Fruit fly (Drosophila melanogaster): Measurements from ENCODE around the gene CG11555.

The CG11555 gene

DNA sequence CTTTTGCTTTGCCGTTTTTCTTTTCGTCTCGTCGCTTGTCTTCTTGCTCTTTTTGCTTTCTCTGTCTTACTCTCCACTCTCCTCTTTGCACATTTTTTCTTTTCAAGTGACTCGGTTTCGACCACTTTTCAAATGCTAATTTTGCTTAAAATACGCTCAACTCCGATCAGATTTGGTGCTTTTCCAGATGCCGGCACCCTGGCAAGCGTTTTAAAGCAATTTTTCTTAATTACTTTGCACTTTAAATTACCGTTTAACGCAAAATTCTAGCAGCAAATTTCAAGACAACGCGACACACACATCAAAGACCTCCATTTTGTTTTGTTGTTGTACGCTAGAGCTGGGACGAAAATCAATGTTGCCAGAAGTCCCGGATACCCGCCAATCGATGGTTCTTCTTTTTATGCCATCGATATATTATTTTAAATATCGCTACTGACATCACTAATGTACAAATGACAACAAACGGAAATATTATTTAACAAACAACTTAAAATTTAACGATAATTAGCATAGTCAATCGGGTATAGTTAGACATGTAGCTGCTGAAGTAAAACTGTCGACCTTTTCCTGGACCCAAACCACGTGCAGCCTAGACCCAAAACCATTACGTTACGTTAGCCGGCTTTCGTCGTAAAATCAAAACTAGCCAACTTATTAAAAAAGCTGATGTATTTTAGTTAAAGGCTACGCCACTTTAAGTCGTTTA lies 23.0 kb upstream of the CG11555 start, which contains the start of gene kis (continued):
- TF ChIP-seq Eip74EF (GFP tag; optimal IDR thresholded peaks at IDR 0.05) = peak in 1 of 2 experiments; percentile 13
- TF ChIP-seq D19B (GFP tag; optimal IDR thresholded peaks at IDR 0.05) = no peak
- TF ChIP-seq nom (GFP tag; optimal IDR thresholded peaks at IDR 0.05) = peak; percentile 84
- TF ChIP-seq mam (GFP tag; optimal IDR thresholded peaks at IDR 0.05) = peak; percentile 56
- no peak for TF ChIP-seq CG15073 (GFP tag; optimal IDR thresholded peaks at IDR 0.05)
- no peak for TF ChIP-seq TFAM (GFP tag; optimal IDR thresholded peaks at IDR 0.05)
- no peak for TF ChIP-seq Optix (GFP tag; IDR thresholded peaks at IDR 0.05)
- no peak for TF ChIP-seq gsb (GFP tag; IDR thresholded peaks at IDR 0.05)
- TF ChIP-seq Max (GFP tag; optimal IDR thresholded peaks at IDR 0.05) = peak; percentile 65
- 0 out of 3 replicates have a peak, but pooled peaks have one; percentile 14 for TF ChIP-seq H15 (GFP tag; IDR thresholded peaks at IDR 0.05)
- no peak for TF ChIP-seq Poxn (GFP tag; IDR thresholded peaks at IDR 0.05)
- TF ChIP-seq CG2875 (GFP tag; optimal IDR thresholded peaks at IDR 0.05) = no peak
- no peak for TF ChIP-seq CG31224 (GFP tag; IDR thresholded peaks at IDR 0.05)
- peak; percentile 30 for TF ChIP-seq Meics (GFP tag; optimal IDR thresholded peaks at IDR 0.05)
- TF ChIP-seq Usf (GFP tag; optimal IDR thresholded peaks at IDR 0.05) = no peak
- TF ChIP-seq CG8388 (GFP tag; optimal IDR thresholded peaks at IDR 0.05) = peak; percentile 8
- peak; percentile 40 for TF ChIP-seq tin (GFP tag; optimal IDR thresholded peaks at IDR 0.05)
- no peak for TF ChIP-seq Six4 (GFP tag; optimal IDR thresholded peaks at IDR 0.05)
- TF ChIP-seq trem (tag; optimal IDR thresholded peaks at IDR 0.05) = peak; percentile 76
- peak; percentile 42 for TF ChIP-seq CG18599 (GFP tag; optimal IDR thresholded peaks at IDR 0.05)
- no peak for TF ChIP-seq Atf-2 (GFP tag; optimal IDR thresholded peaks at IDR 0.05)
- TF ChIP-seq fu2 (GFP tag; optimal IDR thresholded peaks at IDR 0.05) = peak; percentile 20
- no peak for TF ChIP-seq ems (GFP tag; optimal IDR thresholded peaks at IDR 0.05)
- TF ChIP-seq twi (tag; optimal IDR thresholded peaks at IDR 0.05) = peak; percentile 12
- TF ChIP-seq Xbp1 (GFP tag; optimal IDR thresholded peaks at IDR 0.05) = peak; percentile 45
- TF ChIP-seq sug (tag; optimal IDR thresholded peaks at IDR 0.05) = peak; percentile 64
- TF ChIP-seq CG10959 (GFP tag; IDR thresholded peaks at IDR 0.05) = no peak
- peak; percentile 5 to 21 for TF ChIP-seq bsh (GFP tag; optimal IDR thresholded peaks at IDR 0.05)
- TF ChIP-seq cato (GFP tag; optimal IDR thresholded peaks at IDR 0.05; ENCODE audit: borderline replicate concordance) = no peak
- no peak for TF ChIP-seq Mrtf (GFP tag; IDR thresholded peaks at IDR 0.05)
- TF ChIP-seq dan (GFP tag; IDR thresholded peaks at IDR 0.05) = no peak
- TF ChIP-seq CG8089 (GFP tag; optimal IDR thresholded peaks at IDR 0.05) = no peak
- TF ChIP-seq CG4360 (GFP tag; IDR thresholded peaks at IDR 0.05) = peak; percentile 95
- peak; percentile 30 for TF ChIP-seq vfl (GFP tag; optimal IDR thresholded peaks at IDR 0.05)
- TF ChIP-seq Awh (GFP tag; IDR thresholded peaks at IDR 0.05) = no peak
- TF ChIP-seq Ada2b (GFP tag; IDR thresholded peaks at IDR 0.05) = no peak
- TF ChIP-seq CG12104 (GFP tag; optimal IDR thresholded peaks at IDR 0.05) = no peak
- no peak for TF ChIP-seq CG14050 (GFP tag; IDR thresholded peaks at IDR 0.05)
- peak; percentile 93 for TF ChIP-seq hbn (GFP tag; IDR thresholded peaks at IDR 0.05; ENCODE audit: partially characterized antibody)
- TF ChIP-seq CG3065 (GFP tag; optimal IDR thresholded peaks at IDR 0.05) = no peak
- TF ChIP-seq dysf (GFP tag; IDR thresholded peaks at IDR 0.05) = no peak
- peak; percentile 19; the same call in 1 of the 2 replicates for TF ChIP-seq CG11247 (GFP tag; IDR thresholded peaks at IDR 0.05)
- no peak for TF ChIP-seq CG14441 (GFP tag; IDR thresholded peaks at IDR 0.05)
- peak; percentile 32 for TF ChIP-seq salm (tag; optimal IDR thresholded peaks at IDR 0.05)
- TF ChIP-seq Doc3 (GFP tag; IDR thresholded peaks at IDR 0.05; ENCODE audit: partially characterized antibody) = peak; percentile 95
- no peak for TF ChIP-seq en (GFP tag; optimal IDR thresholded peaks at IDR 0.05)
- no peak for TF ChIP-seq pfk (GFP tag; optimal IDR thresholded peaks at IDR 0.05)
- TF ChIP-seq org-1 (GFP tag; optimal IDR thresholded peaks at IDR 0.05) = no peak
- TF ChIP-seq CG2120 (GFP tag; optimal IDR thresholded peaks at IDR 0.05) = peak; percentile 67
- peak; percentile 3 for TF ChIP-seq Chrac-16 (GFP tag; optimal IDR thresholded peaks at IDR 0.05)
